Fruit fly (Drosophila melanogaster) whole organism, embryonic: ENCODE data around the gene Usp1.

Source experiments
- Ada2b ChIP-seq: fragments of 200-800 bp; sonication (Bioruptor generic); IDR thresholded peaks from 2 replicates; pipeline ENCODE4 v1.3.6; 2022; ENCODE audit warnings: missing biosample characterization, missing genetic modification characterization
- Bdp1 ChIP-seq: fragments of 200-800 bp; sonication (Bioruptor generic); optimal IDR thresholded peaks from 3 replicates; lab custom pipeline; 2016; ENCODE audit warnings: missing biosample characterization, missing genetic modification characterization
- Bteb2 ChIP-seq: fragments of 200-800 bp; sonication (Bioruptor generic); optimal IDR thresholded peaks from 2 replicates; lab custom pipeline; 2016; ENCODE audit warnings: missing biosample characterization, missing genetic modification characterization
- CG10267 ChIP-seq: fragments of 200-800 bp; sonication (Bioruptor generic); optimal IDR thresholded peaks from 2 replicates; lab custom pipeline; 2018; ENCODE audit warnings: missing biosample characterization, mild to moderate bottlenecking, missing genetic modification characterization, moderate library complexity
- CG10565 ChIP-seq: fragments of 200-800 bp; sonication (Bioruptor generic); optimal IDR thresholded peaks from 3 replicates; lab custom pipeline; 2016; ENCODE audit warnings: missing biosample characterization, mild to moderate bottlenecking, missing genetic modification characterization
- CG11456 ChIP-seq: fragments of 200-800 bp; sonication (Bioruptor generic); IDR thresholded peaks from 3 replicates; pipeline ENCODE4 v1.3.6; 2022; ENCODE audit warnings: missing biosample characterization, missing genetic modification characterization
- CG11723 ChIP-seq: fragments of 200-800 bp; sonication (Bioruptor generic); optimal IDR thresholded peaks from 2 replicates; lab custom pipeline; 2017; ENCODE audit warnings: missing biosample characterization, mild to moderate bottlenecking, missing genetic modification characterization
- CG12071 ChIP-seq: fragments of 200-800 bp; sonication (Bioruptor generic); optimal IDR thresholded peaks from 3 replicates; lab custom pipeline; 2018; ENCODE audit warnings: missing biosample characterization, mild to moderate bottlenecking, missing genetic modification characterization
- CG12155 ChIP-seq: fragments of 200-800 bp; sonication (Bioruptor generic); optimal IDR thresholded peaks from 3 replicates; lab custom pipeline; 2016; ENCODE audit warnings: missing biosample characterization, missing genetic modification characterization
- CG12236 ChIP-seq: fragments of 200-800 bp; sonication (Bioruptor generic); optimal IDR thresholded peaks from 2 replicates; lab custom pipeline; 2016; ENCODE audit warnings: missing biosample characterization, missing genetic modification characterization
- CG1233 ChIP-seq: fragments of 200-800 bp; sonication (Bioruptor generic); optimal IDR thresholded peaks from 4 replicates; lab custom pipeline; 2018; ENCODE audit warnings: missing biosample characterization, mild to moderate bottlenecking, missing genetic modification characterization
- CG13287 ChIP-seq: fragments of 200-800 bp; sonication (Bioruptor generic); IDR thresholded peaks from 2 replicates; pipeline ENCODE4 v1.3.6; 2022; ENCODE audit warnings: missing biosample characterization, missing genetic modification characterization; ENCODE audit not compliant: partially characterized antibody
- CG14441 ChIP-seq: fragments of 200-800 bp; sonication (Bioruptor generic); IDR thresholded peaks from 2 replicates; pipeline ENCODE4 v1.3.6; 2022; ENCODE audit warnings: missing biosample characterization, missing genetic modification characterization
- CG15269 ChIP-seq: fragments of 200-800 bp; sonication (Bioruptor generic); optimal IDR thresholded peaks from 2 replicates; lab custom pipeline; 2018; ENCODE audit warnings: missing biosample characterization, mild to moderate bottlenecking, missing genetic modification characterization, moderate library complexity
- CG17612 ChIP-seq: fragments of 200-800 bp; sonication (Bioruptor generic); IDR thresholded peaks from 2 replicates; pipeline ENCODE4 v1.3.6; 2022; ENCODE audit warnings: missing biosample characterization, missing genetic modification characterization
- CG18619 ChIP-seq: fragments of 200-800 bp; sonication (Bioruptor generic); optimal IDR thresholded peaks from 3 replicates; lab custom pipeline; 2017; ENCODE audit warnings: missing biosample characterization, mild to moderate bottlenecking, missing genetic modification characterization
- CG18764 ChIP-seq: fragments of 200-800 bp; sonication (Bioruptor generic); optimal IDR thresholded peaks from 3 replicates; lab custom pipeline; 2016; ENCODE audit warnings: missing biosample characterization, missing genetic modification characterization
- CG32767 ChIP-seq: fragments of 200-800 bp; sonication (Bioruptor generic); IDR thresholded peaks from 2 replicates; pipeline ENCODE4 v1.3.6; 2022; ENCODE audit warnings: missing biosample characterization, missing genetic modification characterization
- CG3838 ChIP-seq: fragments of 200-800 bp; sonication (Bioruptor generic); optimal IDR thresholded peaks from 3 replicates; lab custom pipeline; 2016; ENCODE audit warnings: missing biosample characterization, missing genetic modification characterization
- CG42726 ChIP-seq: fragments of 200-800 bp; sonication (Bioruptor generic); IDR thresholded peaks from 2 replicates; pipeline ENCODE4 v1.3.6; 2022; ENCODE audit warnings: missing biosample characterization, missing genetic modification characterization; ENCODE audit not compliant: partially characterized antibody
- CG6813 ChIP-seq: fragments of 200-800 bp; sonication (Bioruptor generic); optimal IDR thresholded peaks from 2 replicates; lab custom pipeline; 2017; ENCODE audit warnings: missing biosample characterization, missing genetic modification characterization, mild to moderate bottlenecking, moderate library complexity, missing genetic modification reagents
- CG7786 ChIP-seq: fragments of 200-800 bp; sonication (Bioruptor generic); optimal IDR thresholded peaks from 2 replicates; lab custom pipeline; 2016; ENCODE audit warnings: missing biosample characterization, missing genetic modification characterization
- CG9876 ChIP-seq: fragments of 200-800 bp; sonication (Bioruptor generic); optimal IDR thresholded peaks from 2 replicates; lab custom pipeline; 2016; ENCODE audit warnings: missing biosample characterization, missing genetic modification characterization
- Dad ChIP-seq: fragments of 200-800 bp; sonication (Bioruptor generic); optimal IDR thresholded peaks from 3 replicates; lab custom pipeline; 2016; ENCODE audit warnings: missing biosample characterization, missing genetic modification characterization
- Dll ChIP-seq: fragments of 200-800 bp; sonication (Bioruptor generic); IDR thresholded peaks from 4 replicates; pipeline ENCODE4 v1.3.6; 2022; ENCODE audit warnings: missing biosample characterization, missing genetic modification characterization; ENCODE audit not compliant: partially characterized antibody
- Drgx ChIP-seq: fragments of 200-800 bp; sonication (Bioruptor generic); IDR thresholded peaks from 2 replicates; pipeline ENCODE4 v1.3.6; 2022; ENCODE audit warnings: missing biosample characterization, missing genetic modification characterization
- E2f2 ChIP-seq: fragments of 200-800 bp; sonication (Bioruptor generic); IDR thresholded peaks from 2 replicates; pipeline ENCODE4 v1.3.6; 2022; ENCODE audit warnings: missing biosample characterization, missing genetic modification characterization
- HLH4C ChIP-seq: fragments of 200-800 bp; sonication (Bioruptor generic); IDR thresholded peaks from 3 replicates; pipeline ENCODE4 v1.3.6; 2022; ENCODE audit warnings: missing biosample characterization, missing genetic modification characterization; ENCODE audit not compliant: partially characterized antibody
- Kr ChIP-seq: fragments of 200-800 bp; sonication (Bioruptor generic); optimal IDR thresholded peaks from 2 replicates; lab custom pipeline; 2017; ENCODE audit warnings: missing biosample characterization, mild to moderate bottlenecking, missing genetic modification characterization
- Mes4 ChIP-seq: fragments of 200-800 bp; sonication (Bioruptor generic); optimal IDR thresholded peaks from 2 replicates; lab custom pipeline; 2016; ENCODE audit warnings: missing biosample characterization, missing genetic modification characterization
- ara ChIP-seq: fragments of 200-800 bp; sonication (Bioruptor generic); IDR thresholded peaks from 2 replicates; pipeline ENCODE4 v1.3.6; 2022; ENCODE audit warnings: missing biosample characterization, missing genetic modification characterization
- ase ChIP-seq: fragments of 200-800 bp; sonication (Bioruptor generic); IDR thresholded peaks from 3 replicates; pipeline ENCODE4 v1.3.6; 2022; ENCODE audit warnings: missing biosample characterization, missing genetic modification characterization
- cad ChIP-seq: fragments of >200 bp; optimal IDR thresholded peaks from 2 replicates; lab custom pipeline; 2017; ENCODE audit warnings: missing biosample characterization, missing genetic modification characterization
- emc ChIP-seq: fragments of 200-800 bp; sonication (Bioruptor generic); optimal IDR thresholded peaks from 2 replicates; lab custom pipeline; 2016; ENCODE audit warnings: missing biosample characterization, missing genetic modification characterization
- esg ChIP-seq: fragments of 200-800 bp; sonication (Bioruptor generic); conservative IDR thresholded peaks from 2 replicates; pipeline ENCODE4 v1.3.6; 2022; ENCODE audit warnings: missing biosample characterization, missing genetic modification characterization
- gt ChIP-seq: fragments of 200-800 bp; sonication (Bioruptor generic); IDR thresholded peaks from 2 replicates; pipeline ENCODE4 v1.3.6; 2022; ENCODE audit warnings: missing biosample characterization, missing genetic modification characterization
- ham ChIP-seq: fragments of 200-800 bp; sonication (Bioruptor generic); IDR thresholded peaks from 2 replicates; pipeline ENCODE4 v1.3.6; 2022; ENCODE audit warnings: missing biosample characterization, missing genetic modification characterization
- hbn ChIP-seq: fragments of 200-800 bp; sonication (Bioruptor generic); IDR thresholded peaks from 2 replicates; pipeline ENCODE4 v1.3.6; 2022; ENCODE audit warnings: missing biosample characterization, missing genetic modification characterization; ENCODE audit not compliant: partially characterized antibody
- hth ChIP-seq: fragments of >200 bp; optimal IDR thresholded peaks from 2 replicates; lab custom pipeline; 2017; ENCODE audit warnings: inconsistent platforms
- jigr1 ChIP-seq: fragments of 200-800 bp; sonication (Bioruptor generic); IDR thresholded peaks from 3 replicates; pipeline ENCODE4 v1.3.6; 2022; ENCODE audit warnings: missing biosample characterization, missing genetic modification characterization
- klu ChIP-seq: fragments of 200-800 bp; sonication (Bioruptor generic); IDR thresholded peaks from 2 replicates; pipeline ENCODE4 v1.3.6; 2022; ENCODE audit warnings: missing biosample characterization, missing genetic modification characterization
- pan ChIP-seq, 4 experiments: fragments of >200 bp in 3 of 4; fragments of 200-800 bp in 1 of 4; sonication (Bioruptor generic) in 1 of 4; optimal IDR thresholded peaks in 3 of 4; IDR thresholded peaks in 1 of 4; 2 replicates each; pipeline versions ENCODE4 v1.3.6 to Lab custom; 2017 to 2022; ENCODE audit warnings: missing biosample characterization in 2 of 4, missing genetic modification characterization in 2 of 4, mixed read lengths in 1 of 4
- pzg ChIP-seq: fragments of 200-800 bp; sonication (Bioruptor generic); optimal IDR thresholded peaks from 3 replicates; lab custom pipeline; 2018; ENCODE audit warnings: missing biosample characterization, mild to moderate bottlenecking, missing genetic modification characterization, moderate library complexity
- salm ChIP-seq: fragments of 200-800 bp; sonication (Bioruptor generic); optimal IDR thresholded peaks from 2 replicates; lab custom pipeline; 2018; ENCODE audit warnings: missing biosample characterization, mild to moderate bottlenecking, missing genetic modification characterization
- scrt ChIP-seq: fragments of 200-800 bp; sonication (Bioruptor generic); optimal IDR thresholded peaks from 2 replicates; lab custom pipeline; 2018; ENCODE audit warnings: missing biosample characterization, mild to moderate bottlenecking, missing genetic modification characterization, moderate library complexity
- sd ChIP-seq: fragments of 200-800 bp; sonication (Bioruptor generic); optimal IDR thresholded peaks from 3 replicates; lab custom pipeline; 2018; ENCODE audit warnings: missing biosample characterization, mild to moderate bottlenecking, missing genetic modification characterization, moderate library complexity
- sima ChIP-seq: fragments of 200-800 bp; sonication (Bioruptor generic); optimal IDR thresholded peaks from 2 replicates; lab custom pipeline; 2016; ENCODE audit warnings: missing biosample characterization, missing genetic modification characterization
- slou ChIP-seq: fragments of 200-800 bp; sonication (Bioruptor generic); optimal IDR thresholded peaks from 3 replicates; lab custom pipeline; 2016; ENCODE audit warnings: missing biosample characterization, missing genetic modification characterization
- vvl ChIP-seq: fragments of 200-800 bp; sonication (Bioruptor generic); IDR thresholded peaks from 2 replicates; pipeline ENCODE4 v1.3.6; 2022; ENCODE audit warnings: missing biosample characterization, missing genetic modification characterization
- wor ChIP-seq: fragments of 200-800 bp; sonication (Bioruptor generic); IDR thresholded peaks from 2 replicates; pipeline ENCODE4 v1.3.6; 2022; ENCODE audit warnings: missing biosample characterization, missing genetic modification characterization
- zf30C ChIP-seq: fragments of 200-800 bp; sonication (Bioruptor generic); optimal IDR thresholded peaks from 3 replicates; lab custom pipeline; 2018; ENCODE audit warnings: missing biosample characterization, mild to moderate bottlenecking, missing genetic modification characterization

Usp1 gene

DNA sequence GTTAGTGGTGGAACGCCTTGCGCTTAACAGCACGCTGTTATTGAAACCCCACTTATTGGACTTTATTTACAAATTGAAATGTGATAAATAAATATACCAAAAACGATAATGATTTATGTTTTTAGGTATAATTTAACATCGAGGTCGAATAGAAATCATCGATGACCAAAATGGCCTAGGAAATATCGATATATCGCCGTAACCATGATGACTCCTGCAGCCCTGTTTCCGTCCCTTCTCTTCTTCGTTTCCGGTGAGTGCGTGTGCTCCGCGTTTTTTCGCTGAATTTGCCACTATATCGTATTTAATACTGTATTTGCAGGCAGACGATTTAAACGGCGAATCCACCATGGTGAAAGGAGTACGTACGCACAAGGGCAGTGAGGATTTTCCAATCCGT is 9.0 kb upstream of the Usp1 start, which contains the start of gene eEF1gamma (continued):
- TF ChIP-seq zf30C (peak; percentile 49), klu (GFP tag; lab: Robert Waterston, UW) (peak; percentile 74; the same call in 1 of the 2 replicates), E2f2 (GFP tag; lab: Robert Waterston, UW) (peak; percentile 82), CG42726 (GFP tag; lab: Robert Waterston, UW) (peak; percentile 86; the same call in 1 of the 2 replicates), ham (GFP tag; lab: Robert Waterston, UW) (peak; percentile 90; the same call in 1 of the 2 replicates), Kr (peak; percentile 77), wor (GFP tag; lab: Robert Waterston, UW) (peak; percentile 57), Mes4 (peak; percentile 98), sima (GFP tag; lab: Kevin White, UChicago) (peak; percentile 94), hth (lab: Kevin White, UChicago) (no peak), ara (peak; percentile 90), CG11456 (GFP tag; lab: Robert Waterston, UW) (peak; percentile 98), Dll (GFP tag; lab: Robert Waterston, UW) (peak; percentile 92), Dad (GFP tag; lab: Kevin White, UChicago) (peak; percentile 95), scrt (GFP tag; lab: Kevin White, UChicago) (peak; percentile 93), CG12071 (peak; percentile 97), salm (tag; lab: Kevin White, UChicago) (peak; percentile 90), CG12155 (GFP tag; lab: Kevin White, UChicago) (peak; percentile 86), Bdp1 (GFP tag; lab: Kevin White, UChicago) (peak; percentile 90), CG18619 (GFP tag; lab: Kevin White, UChicago) (peak; percentile 98), CG11723 (GFP tag; lab: Kevin White, UChicago) (peak; percentile 95), jigr1 (GFP tag; lab: Robert Waterston, UW) (no peak), CG6813 (peak; percentile 98), vvl (GFP tag; lab: Robert Waterston, UW) (peak; percentile 98), CG1233 (GFP tag; lab: Kevin White, UChicago) (peak; percentile 98), CG7786 (GFP tag; lab: Kevin White, UChicago) (peak; percentile 81), CG10565 (GFP tag; lab: Kevin White, UChicago) (peak; percentile 82), CG12236 (GFP tag; lab: Kevin White, UChicago) (peak; percentile 94), CG13287 (peak; percentile 92), hbn (GFP tag; lab: Robert Waterston, UW) (peak; percentile 89), ase (GFP tag; lab: Robert Waterston, UW) (peak; percentile 93), Ada2b (GFP tag; lab: Robert Waterston, UW) (peak; percentile 92), CG17612 (GFP tag; lab: Robert Waterston, UW) (peak; percentile 89), gt (GFP tag; lab: Robert Waterston, UW) (peak; percentile 84), pan (optimal IDR thresholded peaks at IDR 0.05; lab: Kevin White, UChicago) (no peak), pan (GFP tag; optimal IDR thresholded peaks at IDR 0.05 in 1 of 2, IDR thresholded peaks at IDR 0.05 in 1 of 2) (peak in 1 of 2 experiments; percentile 94), Bteb2 (GFP tag; lab: Kevin White, UChicago) (peak; percentile 93), CG15269 (peak; percentile 92), esg (peak; percentile 61; the same call in 1 of the 2 replicates), CG3838 (GFP tag; lab: Kevin White, UChicago) (peak; percentile 89), slou (GFP tag; lab: Kevin White, UChicago) (peak; percentile 91), CG32767 (GFP tag; lab: Robert Waterston, UW) (peak; percentile 90), Drgx (GFP tag; lab: Robert Waterston, UW) (peak; percentile 70), pzg (peak; percentile 81), CG10267 (tag; lab: Kevin White, UChicago) (peak; percentile 94), HLH4C (GFP tag; lab: Robert Waterston, UW) (peak; percentile 95), CG9876 (GFP tag; lab: Kevin White, UChicago) (peak; percentile 96), CG18764 (GFP tag; lab: Kevin White, UChicago) (peak; percentile 93), sd (tag; lab: Kevin White, UChicago) (peak; percentile 53), emc (GFP tag; lab: Kevin White, UChicago) (peak; percentile 94), CG14441 (GFP tag; lab: Robert Waterston, UW) (peak; percentile 92), cad (no peak)
